Worm (Caenorhabditis elegans) whole organism, young adult: ENCODE data around the gene B0361.11.

Experiments used
- B0261.1 ChIP-seq: sonication (generic microtip); optimal IDR thresholded peaks from 2 replicates; lab custom pipeline; 2016; ENCODE audit warnings: mild to moderate bottlenecking, missing genetic modification characterization, moderate library complexity, missing compliant biosample characterization
- C06A6.2 ChIP-seq: fragments of 200-800 bp; sonication (Bioruptor generic); conservative IDR thresholded peaks from 2 replicates; pipeline ENCODE4 v1.3.6; 2022; ENCODE audit warnings: missing genetic modification characterization, missing compliant biosample characterization
- F23B12.7 ChIP-seq: sonication (generic microtip); optimal IDR thresholded peaks from 2 replicates; lab custom pipeline; 2017; ENCODE audit warnings: missing genetic modification characterization, mild to moderate bottlenecking, missing compliant biosample characterization, antibody characterized with exemption, moderate library complexity; ENCODE audit not compliant: insufficient read depth
- F33H1.4 ChIP-seq: fragments of 200-800 bp; sonication (Bioruptor generic); IDR thresholded peaks from 2 replicates; pipeline ENCODE4 v1.3.6; 2022; ENCODE audit warnings: missing genetic modification reagents, missing genetic modification characterization, missing compliant biosample characterization
- T26A5.8 ChIP-seq: sonication (generic microtip); optimal IDR thresholded peaks from 2 replicates; lab custom pipeline; 2016; ENCODE audit warnings: missing genetic modification characterization, missing compliant biosample characterization
- Y67H2A.10 ChIP-seq: fragments of 200-800 bp; sonication (Bioruptor generic); conservative IDR thresholded peaks from 2 replicates; pipeline ENCODE4 v1.3.6; 2022; ENCODE audit warnings: missing genetic modification reagents, missing genetic modification characterization, missing compliant biosample characterization
- Y79H2A.3 ChIP-seq: fragments of 200-800 bp; sonication (Bioruptor generic); conservative IDR thresholded peaks from 2 replicates; pipeline ENCODE4 v1.3.6; 2022; ENCODE audit warnings: missing genetic modification reagents, missing genetic modification characterization, missing compliant biosample characterization
- ama-1 ChIP-seq, 3 experiments: fragments of 150-350 bp in 1 of 3; sonication (generic microtip) in 2 of 3; optimal IDR thresholded peaks; 2 replicates each; lab custom pipeline; 2014 to 2018; ENCODE audit warnings: missing biosample characterization in 2 of 3, missing genetic modification characterization in 2 of 3, missing genetic modification reagents in 2 of 3
- attf-5 ChIP-seq: fragments of 200-800 bp; sonication (Bioruptor generic); optimal IDR thresholded peaks from 2 replicates; lab custom pipeline; 2018; ENCODE audit warnings: mild to moderate bottlenecking, missing genetic modification characterization, missing compliant biosample characterization
- bed-1 ChIP-seq: fragments of 200-800 bp; sonication (Bioruptor generic); IDR thresholded peaks from 2 replicates; pipeline ENCODE4 v1.3.6; 2022; ENCODE audit warnings: missing genetic modification reagents, missing genetic modification characterization, missing compliant biosample characterization
- cebp-1 ChIP-seq, 2 experiments: fragments of 200-800 bp in 1 of 2; sonication (Bioruptor generic) in 1 of 2; sonication (generic microtip) in 1 of 2; IDR thresholded peaks in 1 of 2; optimal IDR thresholded peaks in 1 of 2; 2 replicates each; pipeline versions ENCODE4 v1.3.6 to Lab custom; 2017 to 2022; ENCODE audit warnings: missing compliant biosample characterization in 2 of 2, missing genetic modification characterization in 2 of 2, mild to moderate bottlenecking in 1 of 2, missing genetic modification reagents in 1 of 2, moderate library complexity in 1 of 2
- cebp-2 ChIP-seq: fragments of 200-800 bp; sonication (Bioruptor generic); IDR thresholded peaks from 2 replicates; pipeline ENCODE4 v1.3.6; 2022; ENCODE audit warnings: missing genetic modification characterization, missing compliant biosample characterization
- ceh-100 ChIP-seq: fragments of 200-800 bp; sonication (Bioruptor generic); IDR thresholded peaks from 2 replicates; pipeline ENCODE4 v1.3.6; 2022; ENCODE audit warnings: missing genetic modification reagents, missing genetic modification characterization, missing compliant biosample characterization
- die-1 ChIP-seq: sonication (generic microtip); optimal IDR thresholded peaks from 2 replicates; lab custom pipeline; 2016; ENCODE audit warnings: missing genotype, mild to moderate bottlenecking, missing genetic modification characterization, missing compliant biosample characterization
- egl-44 ChIP-seq: fragments of 200-800 bp; sonication (Bioruptor generic); IDR thresholded peaks from 2 replicates; pipeline ENCODE4 v1.3.6; 2022; ENCODE audit warnings: missing genetic modification reagents, missing genetic modification characterization, missing compliant biosample characterization
- egrh-3 ChIP-seq: fragments of 200-800 bp; sonication (Bioruptor generic); IDR thresholded peaks from 2 replicates; pipeline ENCODE4 v1.3.6; 2022; ENCODE audit warnings: missing genetic modification reagents, missing genetic modification characterization, missing compliant biosample characterization
- ets-4 ChIP-seq: fragments of 200-800 bp; sonication (Bioruptor generic); optimal IDR thresholded peaks from 2 replicates; lab custom pipeline; 2018; ENCODE audit warnings: mild to moderate bottlenecking, missing genetic modification characterization, missing compliant biosample characterization
- him-1 ChIP-seq: sonication (generic microtip); optimal IDR thresholded peaks from 2 replicates; lab custom pipeline; 2016; ENCODE audit warnings: missing genotype, missing genetic modification reagents, missing genetic modification characterization, missing compliant biosample characterization
- hlh-12 ChIP-seq: sonication (generic microtip); optimal IDR thresholded peaks from 2 replicates; lab custom pipeline; 2016; ENCODE audit warnings: missing genetic modification characterization, missing compliant biosample characterization
- hrde-1 ChIP-seq: sonication (generic microtip); optimal IDR thresholded peaks from 2 replicates; lab custom pipeline; 2016; ENCODE audit warnings: missing genetic modification characterization, mild to moderate bottlenecking, missing compliant biosample characterization, moderate library complexity, missing genotype, missing genetic modification reagents, borderline replicate concordance
- let-607 ChIP-seq, 2 experiments: fragments of 200-800 bp in 1 of 2; sonication (Bioruptor generic) in 1 of 2; sonication (generic microtip) in 1 of 2; optimal IDR thresholded peaks; 2 replicates each; lab custom pipeline; 2016 to 2018; ENCODE audit warnings: mild to moderate bottlenecking in 2 of 2, missing compliant biosample characterization in 2 of 2, missing genetic modification characterization in 2 of 2, moderate library complexity in 2 of 2, missing genotype in 1 of 2
- lir-1 ChIP-seq: fragments of 200-800 bp; sonication (Bioruptor generic); conservative IDR thresholded peaks from 2 replicates; pipeline ENCODE4 v1.3.6; 2022; ENCODE audit warnings: missing genetic modification reagents, missing genetic modification characterization, missing compliant biosample characterization
- mes-4 ChIP-seq: sonication (generic microtip); optimal IDR thresholded peaks from 2 replicates; lab custom pipeline; 2016; ENCODE audit warnings: missing genotype, missing genetic modification characterization, missing compliant biosample characterization
- nhr-80 ChIP-seq: sonication (generic microtip); optimal IDR thresholded peaks from 2 replicates; lab custom pipeline; 2016; ENCODE audit warnings: missing genetic modification characterization, missing compliant biosample characterization
- nhr-90 ChIP-seq: sonication (generic microtip); optimal IDR thresholded peaks from 2 replicates; lab custom pipeline; 2016; ENCODE audit warnings: missing genotype, mild to moderate bottlenecking, missing genetic modification characterization, missing compliant biosample characterization
- pbrm-1 ChIP-seq: fragments of 200-800 bp; sonication (Bioruptor generic); IDR thresholded peaks from 2 replicates; pipeline ENCODE4 v1.3.6; 2022; ENCODE audit warnings: missing genetic modification reagents, missing genetic modification characterization, missing compliant biosample characterization
- pha-4 ChIP-seq: fragments of 150-350 bp; sonication (generic microtip); optimal IDR thresholded peaks from 2 replicates; lab custom pipeline; 2014; ENCODE audit warnings: missing biosample characterization, missing genetic modification reagents, missing genetic modification characterization
- rcor-1 ChIP-seq: fragments of 200-800 bp; sonication (Bioruptor generic); IDR thresholded peaks from 2 replicates; pipeline ENCODE4 v1.3.6; 2022; ENCODE audit warnings: missing genetic modification reagents, missing genetic modification characterization, missing compliant biosample characterization
- repo-1 ChIP-seq: sonication (generic microtip); optimal IDR thresholded peaks from 2 replicates; lab custom pipeline; 2017; ENCODE audit warnings: mild to moderate bottlenecking, missing genetic modification characterization, missing compliant biosample characterization
- rpc-1 ChIP-seq, 2 experiments: fragments of 150-350 bp in 1 of 2; sonication (generic microtip) in 1 of 2; optimal IDR thresholded peaks; 2 replicates each; lab custom pipeline; 2014 to 2018; ENCODE audit warnings: missing biosample characterization in 1 of 2, missing genetic modification characterization in 1 of 2, missing genetic modification reagents in 1 of 2, missing genotype in 1 of 2
- sea-2 ChIP-seq: fragments of 200-800 bp; sonication (Bioruptor generic); IDR thresholded peaks from 2 replicates; pipeline ENCODE4 v1.3.6; 2022; ENCODE audit warnings: missing genetic modification characterization, missing compliant biosample characterization
- snpc-1.3 ChIP-seq: sonication (generic microtip); optimal IDR thresholded peaks from 2 replicates; lab custom pipeline; 2017; ENCODE audit warnings: missing genetic modification characterization, mild to moderate bottlenecking, missing compliant biosample characterization, antibody characterized with exemption, moderate library complexity, missing genotype, missing genetic modification reagents; ENCODE audit not compliant: insufficient read depth
- snpc-4 ChIP-seq, 5 experiments: fragments of 150-350 bp in 1 of 5; sonication (generic microtip) in 4 of 5; optimal IDR thresholded peaks; 2 replicates each; lab custom pipeline; 2014 to 2018; ENCODE audit warnings: missing genetic modification characterization in 5 of 5, missing biosample characterization in 3 of 5, antibody characterized with exemption in 2 of 5, mild to moderate bottlenecking in 2 of 5, missing compliant biosample characterization in 2 of 5, missing genotype in 2 of 5, moderate library complexity in 2 of 5, missing genetic modification reagents in 1 of 5
- tbp1 ChIP-seq: fragments of 200-800 bp; sonication (Bioruptor generic); optimal IDR thresholded peaks from 2 replicates; lab custom pipeline; 2018; ENCODE audit warnings: mild to moderate bottlenecking, missing genetic modification characterization, missing compliant biosample characterization
- unc-130 ChIP-seq: sonication (generic microtip); optimal IDR thresholded peaks from 2 replicates; lab custom pipeline; 2016; ENCODE audit warnings: missing genetic modification reagents, missing genetic modification characterization, missing compliant biosample characterization
- unc-62 ChIP-seq: fragments of 150-350 bp; optimal IDR thresholded peaks from 2 replicates; lab custom pipeline; 2014; ENCODE audit warnings: missing biosample characterization, missing genetic modification reagents, missing genetic modification characterization
- xnd-1 ChIP-seq: sonication (generic microtip); optimal IDR thresholded peaks from 2 replicates; lab custom pipeline; 2016; ENCODE audit warnings: missing genotype, missing genetic modification reagents, missing genetic modification characterization, missing compliant biosample characterization
- ztf-22 ChIP-seq: fragments of 200-800 bp; sonication (Bioruptor generic); optimal IDR thresholded peaks from 2 replicates; lab custom pipeline; 2018; ENCODE audit warnings: mild to moderate bottlenecking, missing genetic modification characterization, moderate library complexity, missing compliant biosample characterization
- ztf-25 ChIP-seq: fragments of 200-800 bp; sonication (Bioruptor generic); IDR thresholded peaks from 2 replicates; pipeline ENCODE4 v1.3.6; 2022; ENCODE audit warnings: missing genetic modification reagents, missing genetic modification characterization, missing compliant biosample characterization
- ztf-26 ChIP-seq: sonication (generic microtip); optimal IDR thresholded peaks from 2 replicates; lab custom pipeline; 2017; ENCODE audit warnings: missing genetic modification characterization, missing compliant biosample characterization
- ztf-28 ChIP-seq: fragments of 200-800 bp; sonication (Bioruptor generic); IDR thresholded peaks from 2 replicates; pipeline ENCODE4 v1.3.6; 2022; ENCODE audit warnings: missing genetic modification reagents, missing genetic modification characterization, missing compliant biosample characterization

B0361.11 gene

DNA sequence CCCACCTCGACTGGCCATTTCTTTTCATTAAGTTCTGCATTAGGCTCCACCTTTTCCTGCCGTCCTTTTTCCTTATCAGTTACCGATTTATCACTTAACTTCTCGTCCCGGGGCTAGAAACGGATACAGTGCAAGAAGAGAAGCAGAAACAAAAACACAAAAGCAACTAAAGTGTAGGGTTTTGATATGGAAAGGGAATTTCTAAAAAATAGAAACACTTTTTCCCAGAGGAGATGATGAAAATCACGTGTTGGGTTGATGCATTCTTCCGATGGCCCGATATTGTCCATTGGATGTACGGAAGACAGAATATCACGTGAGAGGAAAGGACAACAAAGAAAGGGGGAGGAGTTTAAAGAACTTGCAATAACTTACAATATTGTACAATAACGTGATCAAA, 4.6 kb upstream of the B0361.11 start (continued):
- TF ChIP-seq ztf-28 (no peak), Y79H2A.3 (GFP tag; lab: Robert Waterston, UW) (no peak), rpc-1 (optimal IDR thresholded peaks at IDR 0.05; lab: Kevin White, UChicago) (no peak), rpc-1 (tag; optimal IDR thresholded peaks at IDR 0.05; lab: Kevin White, UChicago) (no peak), unc-130 (GFP tag; lab: Kevin White, UChicago) (no peak), let-607 (tag; optimal IDR thresholded peaks at IDR 0.05; lab: Kevin White, UChicago) (no peak), F23B12.7 (no peak), Y67H2A.10 (GFP tag; lab: Robert Waterston, UW) (no peak), die-1 (tag; lab: Kevin White, UChicago) (peak; percentile 8), nhr-90 (tag; lab: Kevin White, UChicago) (peak; percentile 8), lir-1 (GFP tag; lab: Robert Waterston, UW) (no peak), nhr-80 (tag; lab: Kevin White, UChicago) (peak; percentile 52), attf-5 (GFP tag; lab: Kevin White, UChicago) (no peak), rcor-1 (GFP tag; lab: Robert Waterston, UW) (no peak), tbp1 (GFP tag; lab: Kevin White, UChicago) (no peak), hlh-12 (tag; lab: Kevin White, UChicago) (no peak)
- TF ChIP-seq, all 124 proteins: peak for 11

DNA sequence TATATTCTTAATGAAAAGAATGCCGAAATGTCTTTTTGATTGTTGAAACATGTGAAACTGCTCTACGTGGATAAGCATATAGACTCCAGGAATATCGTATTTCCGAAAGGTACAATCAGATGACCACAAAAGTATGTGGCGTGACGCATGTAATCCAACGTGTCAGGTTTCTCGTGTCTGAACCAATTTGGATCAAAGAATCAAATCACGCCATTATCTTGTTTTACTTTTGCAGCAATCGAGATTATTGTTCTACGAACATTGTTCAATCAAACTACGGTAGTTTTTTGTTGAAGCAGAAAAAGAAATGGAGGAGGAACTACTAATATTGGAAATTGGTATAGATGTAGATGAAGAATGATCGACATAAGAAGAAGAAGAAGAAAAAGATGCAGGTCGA, 3.7 kb upstream of the B0361.11 start:
- no peak for TF ChIP-seq sea-2 (GFP tag; lab: Robert Waterston, UW)
- TF ChIP-seq ztf-22 (GFP tag; lab: Kevin White, UChicago): no peak
- no peak for TF ChIP-seq F33H1.4 (GFP tag; lab: Robert Waterston, UW)
- no peak for TF ChIP-seq cebp-2 (GFP tag; lab: Robert Waterston, UW)
- no peak for TF ChIP-seq ztf-25 (GFP tag; lab: Robert Waterston, UW)
- no peak for TF ChIP-seq ets-4
- TF ChIP-seq Y67H2A.10 (GFP tag; lab: Robert Waterston, UW): no peak
- TF ChIP-seq him-1 (tag; lab: Kevin White, UChicago): no peak
- no peak for TF ChIP-seq snpc-4 (GFP tag; optimal IDR thresholded peaks at IDR 0.05; lab: Kevin White, UChicago)
- TF ChIP-seq snpc-4 (tag; optimal IDR thresholded peaks at IDR 0.05; lab: Kevin White, UChicago): no peak
- TF ChIP-seq pha-4 (tag; lab: Kevin White, UChicago): no peak
- no peak for TF ChIP-seq xnd-1 (tag; lab: Kevin White, UChicago)
- TF ChIP-seq unc-62 (GFP tag; lab: Kevin White, UChicago): no peak
- TF ChIP-seq let-607 (tag; optimal IDR thresholded peaks at IDR 0.05; lab: Kevin White, UChicago): no peak
- no peak for TF ChIP-seq mes-4 (tag; lab: Kevin White, UChicago)
- TF ChIP-seq bed-1: no peak

- TF ChIP-seq ztf-26 (tag; lab: Kevin White, UChicago) (no peak), ztf-22 (GFP tag; lab: Kevin White, UChicago) (no peak), egrh-3 (no peak), nhr-90 (tag; lab: Kevin White, UChicago) (no peak)
- TF ChIP-seq, all 124 proteins: peak for 0
Measured at ce11 chrIII:7275296-7275695, 2.1 kb upstream of the B0361.11 start, which contains the start of gene psd-1. TSS of gene psd-1 (minus strand) at chrIII:7275396.

DNA sequence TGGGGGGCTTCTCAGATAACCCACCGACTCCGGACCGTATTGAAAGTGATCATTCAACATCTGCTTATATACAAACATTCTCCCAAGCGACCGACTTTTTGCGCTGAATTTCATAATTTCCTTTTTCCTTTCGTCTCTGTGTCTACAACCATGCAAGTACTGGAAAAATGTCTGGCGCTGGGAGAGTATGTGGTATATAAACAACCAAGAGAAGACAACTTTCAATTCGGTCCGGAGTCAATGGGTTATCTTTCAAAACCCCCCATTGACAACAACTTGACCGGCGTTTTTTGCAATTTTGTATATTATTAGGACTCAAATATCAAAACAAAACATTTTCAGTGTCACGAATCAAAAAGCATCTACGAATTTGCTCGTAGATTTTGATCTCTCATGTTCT, 1.1 kb downstream of the B0361.11 start:
- TF ChIP-seq T26A5.8 (tag; lab: Kevin White, UChicago) (no peak), B0261.1 (tag; lab: Kevin White, UChicago) (peak; percentile 81), repo-1 (peak; percentile 95), hrde-1 (tag; lab: Kevin White, UChicago) (no peak), snpc-1.3 (tag; lab: Kevin White, UChicago) (peak; percentile 49), rpc-1 (optimal IDR thresholded peaks at IDR 0.05; lab: Kevin White, UChicago) (peak; percentile 70), rpc-1 (tag; optimal IDR thresholded peaks at IDR 0.05; lab: Kevin White, UChicago) (peak; percentile 64), attf-5 (GFP tag; lab: Kevin White, UChicago) (peak; percentile 58), cebp-1 (GFP tag; IDR thresholded peaks at IDR 0.05; lab: Robert Waterston, UW) (peak; percentile 92), cebp-1 (tag; optimal IDR thresholded peaks at IDR 0.05; lab: Kevin White, UChicago) (peak; percentile 98), die-1 (tag; lab: Kevin White, UChicago) (peak; percentile 16), egl-44 (GFP tag; lab: Robert Waterston, UW) (peak; percentile 42; the same call in 1 of the 2 replicates), ceh-100 (GFP tag; lab: Robert Waterston, UW) (0 out of 2 replicates have a peak, but pooled peaks have one; percentile 42), pbrm-1 (GFP tag; lab: Robert Waterston, UW) (peak; percentile 58; the same call in 1 of the 2 replicates), C06A6.2 (GFP tag; lab: Robert Waterston, UW) (peak; percentile 79), unc-130 (GFP tag; lab: Kevin White, UChicago) (no peak), ama-1 (optimal IDR thresholded peaks at IDR 0.05; lab: Kevin White, UChicago) (no peak), ama-1 (GFP tag; optimal IDR thresholded peaks at IDR 0.05; lab: Kevin White, UChicago) (no peak)
